Fruit fly (Drosophila melanogaster) S2 (cell line): ENCODE data around the gene Alg2.

ENCODE experiments used
- CG8478 ChIP-seq: fragments of >200 bp; optimal IDR thresholded peaks from 2 replicates; lab custom pipeline; 2018
- CTCF ChIP-seq, 2 experiments: fragments of >200 bp; optimal IDR thresholded peaks; 2 replicates each; lab custom pipeline; 2018

DNA sequence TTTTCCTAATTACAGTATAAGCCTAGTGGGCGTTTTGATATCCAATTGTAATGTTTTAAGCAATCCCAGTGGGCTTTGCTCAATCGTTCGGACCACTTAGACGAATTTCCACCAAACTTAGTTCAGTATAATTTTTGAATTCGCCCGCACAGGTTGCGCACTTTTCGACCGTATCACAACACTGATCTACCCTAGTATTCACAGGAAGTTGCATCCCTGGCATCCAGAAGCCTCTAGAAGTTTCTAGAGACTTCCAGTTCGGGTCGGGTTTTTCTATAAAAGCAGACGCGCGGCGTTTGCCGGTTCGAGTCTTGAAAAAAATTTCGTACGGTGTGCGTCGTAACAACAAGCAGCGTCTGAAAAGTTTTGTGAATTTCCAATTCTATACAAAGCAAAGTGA, 49.3 kb downstream of the Alg2 start, which contains the start of gene Hsp83:
- TF ChIP-seq CG8478 (lab: Kevin White, UChicago) = no peak
- no peak for TF ChIP-seq CTCF (optimal IDR thresholded peaks at IDR 0.05; lab: Kevin White, UChicago)
